Worm (Caenorhabditis elegans): ENCODE data around the gene lipl-5.

ce11 chrV:392199-392678 lies 6.7 kb downstream of the lipl-5 start, which contains the start of gene nhr-254:
- TF ChIP-seq aly-1 (tag; optimal IDR thresholded peaks at IDR 0.05) (no peak), ceh-13 (GFP tag; optimal IDR thresholded peaks at IDR 0.05) (no peak), flt-1 (GFP tag; IDR thresholded peaks at IDR 0.05) (no peak), ama-1 (optimal IDR thresholded peaks at IDR 0.05) (no peak), tbx-11 (GFP tag; IDR thresholded peaks at IDR 0.05) (no peak), hmg-4 (GFP tag; optimal IDR thresholded peaks at IDR 0.05) (no peak), B0310.2 (tag; optimal IDR thresholded peaks at IDR 0.05) (no peak), ets-7 (tag; optimal IDR thresholded peaks at IDR 0.05) (no peak), hmbx-1 (tag; optimal IDR thresholded peaks at IDR 0.05) (no peak)

Data from whole organism, early embryonic.